Fruit fly (Drosophila melanogaster): ENCODE data around the gene Adgf-A2.
A peak's percentile ranks its signal among the peaks of the same experiment; 100 is the strongest.

The Adgf-A2 gene

dm6 chr3L:17758084-17758211, 6.0 kb downstream of the Adgf-A2 start, which contains the start of gene CG32182:
CG32182 (plus strand) TSS chr3L:17758112.
- TF ChIP-seq CG32006 (GFP tag; optimal IDR thresholded peaks at IDR 0.05): no peak
- no peak for TF ChIP-seq vri (GFP tag; optimal IDR thresholded peaks at IDR 0.05)
- no peak for TF ChIP-seq Hr38 (GFP tag; optimal IDR thresholded peaks at IDR 0.05)
- TF ChIP-seq CG6792 (GFP tag; optimal IDR thresholded peaks at IDR 0.05): no peak
- TF ChIP-seq CG7368 (GFP tag; optimal IDR thresholded peaks at IDR 0.05): no peak
- TF ChIP-seq CG11294 (GFP tag; IDR thresholded peaks at IDR 0.05): no peak
- no peak for TF ChIP-seq dac (GFP tag; optimal IDR thresholded peaks at IDR 0.05)
- TF ChIP-seq CG10669 (GFP tag; optimal IDR thresholded peaks at IDR 0.05): no peak
- no peak for TF ChIP-seq Eip75B (GFP tag; optimal IDR thresholded peaks at IDR 0.05)
- TF ChIP-seq CG9139 (GFP tag; optimal IDR thresholded peaks at IDR 0.05): no peak
- no peak for TF ChIP-seq Eip93F (GFP tag; optimal IDR thresholded peaks at IDR 0.05)
- no peak for TF ChIP-seq CG31627 (GFP tag; optimal IDR thresholded peaks at IDR 0.05)
- TF ChIP-seq Ets21C (GFP tag; optimal IDR thresholded peaks at IDR 0.05): no peak
- no peak for TF ChIP-seq Met (GFP tag; optimal IDR thresholded peaks at IDR 0.05)
- no peak for TF ChIP-seq Sox102F (GFP tag; optimal IDR thresholded peaks at IDR 0.05)
- no peak for TF ChIP-seq CG10631 (GFP tag; optimal IDR thresholded peaks at IDR 0.05)
- no peak for TF ChIP-seq CG3032 (tag; optimal IDR thresholded peaks at IDR 0.05)
- TF ChIP-seq Gug (GFP tag; IDR thresholded peaks at IDR 0.05): no peak
- TF ChIP-seq Ets96B (tag; optimal IDR thresholded peaks at IDR 0.05): no peak

dm6 chr3L:17757156-17758083, 6.5 kb downstream of the Adgf-A2 start:
- TF ChIP-seq CG8632 (GFP tag; optimal IDR thresholded peaks at IDR 0.05): peak; percentile 78
- TF ChIP-seq vri (GFP tag; optimal IDR thresholded peaks at IDR 0.05): peak; percentile 28
- TF ChIP-seq Ets96B (tag; optimal IDR thresholded peaks at IDR 0.05): peak; percentile 85
- TF ChIP-seq CG31627 (GFP tag; optimal IDR thresholded peaks at IDR 0.05): peak; percentile 72
- TF ChIP-seq dsx (GFP tag; optimal IDR thresholded peaks at IDR 0.05; ENCODE audit: poor library complexity, severe bottlenecking): peak; percentile 71
- peak; percentile 48 for TF ChIP-seq CG4318 (GFP tag; optimal IDR thresholded peaks at IDR 0.05)
- TF ChIP-seq Met (GFP tag; optimal IDR thresholded peaks at IDR 0.05): peak; percentile 80
- peak; percentile 75 for TF ChIP-seq CG16779 (tag; optimal IDR thresholded peaks at IDR 0.05)
- TF ChIP-seq CG11902 (GFP tag; optimal IDR thresholded peaks at IDR 0.05): peak; percentile 54
- TF ChIP-seq Sox14 (GFP tag; optimal IDR thresholded peaks at IDR 0.05): peak; percentile 80
- peak; percentile 81 for TF ChIP-seq Eip75B (GFP tag; optimal IDR thresholded peaks at IDR 0.05)
- TF ChIP-seq topi (GFP tag; optimal IDR thresholded peaks at IDR 0.05): peak; percentile 74
- TF ChIP-seq cyc (GFP tag; optimal IDR thresholded peaks at IDR 0.05): peak; percentile 69
- peak; percentile 76 for TF ChIP-seq CG8119 (GFP tag; IDR thresholded peaks at IDR 0.05)
- peak; percentile 72 for TF ChIP-seq Hr4 (GFP tag; optimal IDR thresholded peaks at IDR 0.05)
- TF ChIP-seq CG10669 (GFP tag; optimal IDR thresholded peaks at IDR 0.05): peak; percentile 79
- TF ChIP-seq CG6163 (GFP tag; IDR thresholded peaks at IDR 0.05): no peak; the same call in 2 of the 3 replicates
- TF ChIP-seq salr (GFP tag; optimal IDR thresholded peaks at IDR 0.05): peak; percentile 36 to 77
- TF ChIP-seq svp (GFP tag): peak; percentile 93
- TF ChIP-seq esn (GFP tag; optimal IDR thresholded peaks at IDR 0.05): peak; percentile 87
- TF ChIP-seq Smox (GFP tag; optimal IDR thresholded peaks at IDR 0.05): peak; percentile 73
- TF ChIP-seq Hr38 (GFP tag; optimal IDR thresholded peaks at IDR 0.05): no peak
- peak; percentile 60 for TF ChIP-seq Sox15 (GFP tag; optimal IDR thresholded peaks at IDR 0.05)
- TF ChIP-seq spab (GFP tag; optimal IDR thresholded peaks at IDR 0.05): peak; percentile 72
- peak; percentile 68 for TF ChIP-seq CG6276 (GFP tag; optimal IDR thresholded peaks at IDR 0.05)
- peak; percentile 79 for TF ChIP-seq CG6792 (GFP tag; optimal IDR thresholded peaks at IDR 0.05)
- no peak; the same call in 1 of the 2 replicates for TF ChIP-seq CG15336 (GFP tag; IDR thresholded peaks at IDR 0.05)
- TF ChIP-seq CG32006 (GFP tag; optimal IDR thresholded peaks at IDR 0.05): peak; percentile 82
- TF ChIP-seq CG7368 (GFP tag; optimal IDR thresholded peaks at IDR 0.05): peak; percentile 52
- peak; percentile 68 for TF ChIP-seq Hr39 (GFP tag; optimal IDR thresholded peaks at IDR 0.05)
- TF ChIP-seq CG11762 (GFP tag; optimal IDR thresholded peaks at IDR 0.05; ENCODE audit: insufficient read depth): peak; percentile 79
- peak; percentile 71 for TF ChIP-seq pdm3 (GFP tag; optimal IDR thresholded peaks at IDR 0.05)
- peak; percentile 64 for TF ChIP-seq Lpt (GFP tag; optimal IDR thresholded peaks at IDR 0.05)
- TF ChIP-seq CG10631 (GFP tag; optimal IDR thresholded peaks at IDR 0.05): peak; percentile 80
- TF ChIP-seq ss (GFP tag; optimal IDR thresholded peaks at IDR 0.05): peak; percentile 71 to 85
- peak; percentile 83 for TF ChIP-seq CG6808 (GFP tag; optimal IDR thresholded peaks at IDR 0.05)
- peak; percentile 71 for TF ChIP-seq fd59A (GFP tag; optimal IDR thresholded peaks at IDR 0.05)
- peak; percentile 57 for TF ChIP-seq fkh (GFP tag; optimal IDR thresholded peaks at IDR 0.05)
- peak; percentile 75 for TF ChIP-seq acj6 (GFP tag; optimal IDR thresholded peaks at IDR 0.05)
